Worm (Caenorhabditis elegans) whole organism, young adult: ENCODE results near the gene xbx-3.
A peak's percentile ranks its signal among the peaks of the same experiment; 100 is the strongest.
"Not testable (repeated sequence)": the region's sequence is repeated elsewhere in the genome, so short reads cannot be mapped to it uniquely, and the experiment has no call there.

Experiments used
- B0019.2 ChIP-seq: fragments of 200-800 bp; sonication (Bioruptor generic); conservative IDR thresholded peaks from 2 replicates; pipeline ENCODE4 v1.3.6; 2022; ENCODE audit warnings: missing genetic modification reagents, missing genetic modification characterization, missing compliant biosample characterization
- B0261.1 ChIP-seq: sonication (generic microtip); optimal IDR thresholded peaks from 2 replicates; lab custom pipeline; 2016; ENCODE audit warnings: mild to moderate bottlenecking, missing genetic modification characterization, moderate library complexity, missing compliant biosample characterization
- C06A6.2 ChIP-seq: fragments of 200-800 bp; sonication (Bioruptor generic); conservative IDR thresholded peaks from 2 replicates; pipeline ENCODE4 v1.3.6; 2022; ENCODE audit warnings: missing genetic modification characterization, missing compliant biosample characterization
- F10E7.11 ChIP-seq: sonication (generic microtip); optimal IDR thresholded peaks from 2 replicates; lab custom pipeline; 2017; ENCODE audit warnings: mild to moderate bottlenecking, missing genetic modification characterization, moderate library complexity, missing compliant biosample characterization
- F23B12.7 ChIP-seq: sonication (generic microtip); optimal IDR thresholded peaks from 2 replicates; lab custom pipeline; 2017; ENCODE audit warnings: missing genetic modification characterization, mild to moderate bottlenecking, missing compliant biosample characterization, antibody characterized with exemption, moderate library complexity; ENCODE audit not compliant: insufficient read depth
- F33H1.4 ChIP-seq: fragments of 200-800 bp; sonication (Bioruptor generic); IDR thresholded peaks from 2 replicates; pipeline ENCODE4 v1.3.6; 2022; ENCODE audit warnings: missing genetic modification reagents, missing genetic modification characterization, missing compliant biosample characterization
- F55B11.4 ChIP-seq: sonication (generic microtip); optimal IDR thresholded peaks from 2 replicates; lab custom pipeline; 2016; ENCODE audit warnings: missing compliant biosample characterization, missing genetic modification characterization, borderline replicate concordance; ENCODE audit not compliant: insufficient read depth
- K12H6.12 ChIP-seq: fragments of 200-800 bp; sonication (Bioruptor generic); optimal IDR thresholded peaks from 2 replicates; lab custom pipeline; 2018; ENCODE audit warnings: mild to moderate bottlenecking, missing genetic modification characterization, missing compliant biosample characterization
- Y53F4B.3 ChIP-seq: fragments of 200-800 bp; sonication (Bioruptor generic); IDR thresholded peaks from 2 replicates; pipeline ENCODE4 v1.3.6; 2022; ENCODE audit warnings: missing genetic modification reagents, missing genetic modification characterization, missing compliant biosample characterization
- Y95B8A.8 ChIP-seq: fragments of 200-800 bp; sonication (Bioruptor generic); IDR thresholded peaks from 2 replicates; pipeline ENCODE4 v1.3.6; 2022; ENCODE audit warnings: missing genetic modification reagents, missing genetic modification characterization, missing compliant biosample characterization
- ZK185.1 ChIP-seq: sonication (generic microtip); optimal IDR thresholded peaks from 2 replicates; lab custom pipeline; 2016; ENCODE audit warnings: mild to moderate bottlenecking, missing genetic modification characterization, missing compliant biosample characterization; ENCODE audit not compliant: poor library complexity, severe bottlenecking
- akir-1 ChIP-seq: fragments of 200-800 bp; sonication (Bioruptor generic); optimal IDR thresholded peaks from 2 replicates; lab custom pipeline; 2018; ENCODE audit warnings: mild to moderate bottlenecking, missing genetic modification characterization, moderate library complexity, missing compliant biosample characterization
- ama-1 ChIP-seq, 3 experiments: fragments of 150-350 bp in 1 of 3; sonication (generic microtip) in 2 of 3; optimal IDR thresholded peaks; 2 replicates each; lab custom pipeline; 2014 to 2018; ENCODE audit warnings: missing biosample characterization in 2 of 3, missing genetic modification characterization in 2 of 3, missing genetic modification reagents in 2 of 3
- aptf-2 ChIP-seq: fragments of 200-800 bp; sonication (Bioruptor generic); conservative IDR thresholded peaks from 2 replicates; pipeline ENCODE4 v1.3.6; 2022; ENCODE audit warnings: missing genetic modification reagents, missing genetic modification characterization, missing compliant biosample characterization
- bed-1 ChIP-seq: fragments of 200-800 bp; sonication (Bioruptor generic); IDR thresholded peaks from 2 replicates; pipeline ENCODE4 v1.3.6; 2022; ENCODE audit warnings: missing genetic modification reagents, missing genetic modification characterization, missing compliant biosample characterization
- bed-2 ChIP-seq: fragments of 200-800 bp; sonication (Bioruptor generic); IDR thresholded peaks from 2 replicates; pipeline ENCODE4 v1.3.6; 2022; ENCODE audit warnings: missing genetic modification reagents, missing genetic modification characterization, missing compliant biosample characterization
- ceh-40 ChIP-seq: fragments of 200-800 bp; sonication (Bioruptor generic); IDR thresholded peaks from 2 replicates; pipeline ENCODE4 v1.3.6; 2022; ENCODE audit warnings: missing genetic modification characterization, missing compliant biosample characterization
- die-1 ChIP-seq: sonication (generic microtip); optimal IDR thresholded peaks from 2 replicates; lab custom pipeline; 2016; ENCODE audit warnings: missing genotype, mild to moderate bottlenecking, missing genetic modification characterization, missing compliant biosample characterization
- ekl-4 ChIP-seq: fragments of 200-800 bp; sonication (Bioruptor generic); IDR thresholded peaks from 2 replicates; pipeline ENCODE4 v1.3.6; 2022; ENCODE audit warnings: missing genetic modification reagents, missing genetic modification characterization, missing compliant biosample characterization
- fkh-3 ChIP-seq: sonication (generic microtip); optimal IDR thresholded peaks from 2 replicates; lab custom pipeline; 2016; ENCODE audit warnings: mild to moderate bottlenecking, missing genetic modification characterization, missing compliant biosample characterization
- him-1 ChIP-seq: sonication (generic microtip); optimal IDR thresholded peaks from 2 replicates; lab custom pipeline; 2016; ENCODE audit warnings: missing genotype, missing genetic modification reagents, missing genetic modification characterization, missing compliant biosample characterization
- hlh-26 ChIP-seq: fragments of 200-800 bp; sonication (Bioruptor generic); conservative IDR thresholded peaks from 2 replicates; pipeline ENCODE4 v1.3.6; 2022; ENCODE audit warnings: missing genetic modification reagents, missing genetic modification characterization, missing compliant biosample characterization
- hrde-1 ChIP-seq: sonication (generic microtip); optimal IDR thresholded peaks from 2 replicates; lab custom pipeline; 2016; ENCODE audit warnings: missing genetic modification characterization, mild to moderate bottlenecking, missing compliant biosample characterization, moderate library complexity, missing genotype, missing genetic modification reagents, borderline replicate concordance
- lag-1 ChIP-seq: fragments of 200-800 bp; sonication (Bioruptor generic); IDR thresholded peaks from 2 replicates; pipeline ENCODE4 v1.3.6; 2022; ENCODE audit warnings: missing genetic modification reagents, missing genetic modification characterization, missing compliant biosample characterization
- let-526 ChIP-seq: fragments of 200-800 bp; sonication (Bioruptor generic); IDR thresholded peaks from 2 replicates; pipeline ENCODE4 v1.3.6; 2022; ENCODE audit warnings: missing genetic modification reagents, missing genetic modification characterization, missing compliant biosample characterization
- let-607 ChIP-seq, 2 experiments: fragments of 200-800 bp in 1 of 2; sonication (Bioruptor generic) in 1 of 2; sonication (generic microtip) in 1 of 2; optimal IDR thresholded peaks; 2 replicates each; lab custom pipeline; 2016 to 2018; ENCODE audit warnings: mild to moderate bottlenecking in 2 of 2, missing compliant biosample characterization in 2 of 2, missing genetic modification characterization in 2 of 2, moderate library complexity in 2 of 2, missing genotype in 1 of 2
- lin-40 ChIP-seq: sonication (generic microtip); optimal IDR thresholded peaks from 2 replicates; lab custom pipeline; 2016; ENCODE audit warnings: missing genetic modification characterization, mild to moderate bottlenecking, missing compliant biosample characterization, missing genotype, missing genetic modification reagents
- nhr-80 ChIP-seq: sonication (generic microtip); optimal IDR thresholded peaks from 2 replicates; lab custom pipeline; 2016; ENCODE audit warnings: missing genetic modification characterization, missing compliant biosample characterization
- nhr-90 ChIP-seq: sonication (generic microtip); optimal IDR thresholded peaks from 2 replicates; lab custom pipeline; 2016; ENCODE audit warnings: missing genotype, mild to moderate bottlenecking, missing genetic modification characterization, missing compliant biosample characterization
- rpc-1 ChIP-seq, 2 experiments: fragments of 150-350 bp in 1 of 2; sonication (generic microtip) in 1 of 2; optimal IDR thresholded peaks; 2 replicates each; lab custom pipeline; 2014 to 2018; ENCODE audit warnings: missing biosample characterization in 1 of 2, missing genetic modification characterization in 1 of 2, missing genetic modification reagents in 1 of 2, missing genotype in 1 of 2
- snpc-1.3 ChIP-seq: sonication (generic microtip); optimal IDR thresholded peaks from 2 replicates; lab custom pipeline; 2017; ENCODE audit warnings: missing genetic modification characterization, mild to moderate bottlenecking, missing compliant biosample characterization, antibody characterized with exemption, moderate library complexity, missing genotype, missing genetic modification reagents; ENCODE audit not compliant: insufficient read depth
- snpc-4 ChIP-seq, 5 experiments: fragments of 150-350 bp in 1 of 5; sonication (generic microtip) in 4 of 5; optimal IDR thresholded peaks; 2 replicates each; lab custom pipeline; 2014 to 2018; ENCODE audit warnings: missing genetic modification characterization in 5 of 5, missing biosample characterization in 3 of 5, antibody characterized with exemption in 2 of 5, mild to moderate bottlenecking in 2 of 5, missing compliant biosample characterization in 2 of 5, missing genotype in 2 of 5, moderate library complexity in 2 of 5, missing genetic modification reagents in 1 of 5
- tlf-1 ChIP-seq: fragments of 200-800 bp; sonication (Bioruptor generic); optimal IDR thresholded peaks from 2 replicates; lab custom pipeline; 2018; ENCODE audit warnings: mild to moderate bottlenecking, missing genetic modification characterization, missing compliant biosample characterization
- zim-3 ChIP-seq: sonication (generic microtip); optimal IDR thresholded peaks from 2 replicates; lab custom pipeline; 2017; ENCODE audit warnings: mild to moderate bottlenecking, missing genetic modification characterization, moderate library complexity, missing compliant biosample characterization
- ztf-18 ChIP-seq: sonication (generic microtip); optimal IDR thresholded peaks from 2 replicates; lab custom pipeline; 2016; ENCODE audit warnings: missing genotype, mild to moderate bottlenecking, missing genetic modification characterization, missing compliant biosample characterization
- ztf-22 ChIP-seq: fragments of 200-800 bp; sonication (Bioruptor generic); optimal IDR thresholded peaks from 2 replicates; lab custom pipeline; 2018; ENCODE audit warnings: mild to moderate bottlenecking, missing genetic modification characterization, moderate library complexity, missing compliant biosample characterization
- ztf-6 ChIP-seq: fragments of 200-800 bp; sonication (Bioruptor generic); IDR thresholded peaks from 2 replicates; pipeline ENCODE4 v1.3.6; 2022; ENCODE audit warnings: missing genetic modification reagents, missing genetic modification characterization, missing compliant biosample characterization

xbx-3 gene

DNA sequence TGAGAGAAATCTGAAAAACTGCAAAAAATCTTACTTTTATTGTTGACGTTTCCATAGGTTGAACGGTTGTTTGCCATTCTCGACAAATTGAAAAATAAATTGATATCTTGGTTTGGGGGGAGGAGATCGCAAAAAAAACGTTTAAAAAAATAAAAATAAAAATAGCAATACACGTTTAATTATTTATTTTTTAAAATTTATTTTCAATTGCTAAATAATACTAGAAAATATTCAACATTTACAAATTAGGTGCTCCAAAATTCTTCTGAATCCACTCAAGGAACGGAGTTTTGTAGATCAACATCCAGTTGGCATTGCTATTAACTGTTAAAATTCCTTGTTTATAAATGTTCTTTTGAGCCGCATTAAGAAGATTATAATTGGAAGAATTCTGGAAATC, 4.3 kb downstream of the xbx-3 start, which contains the start of gene T16G12.7:
Gene T16G12.7, minus strand, starts transcription at position 101 of the 400 bp plus-strand sequence.
- TF ChIP-seq aptf-2 (GFP tag; lab: Robert Waterston, UW) (no peak), F55B11.4 (no peak), bed-2 (no peak), let-607 (tag; optimal IDR thresholded peaks at IDR 0.05; lab: Kevin White, UChicago) (no peak), B0261.1 (tag; lab: Kevin White, UChicago) (no peak), F23B12.7 (tag; lab: Kevin White, UChicago) (no peak), snpc-1.3 (tag; lab: Kevin White, UChicago) (no peak), zim-3 (tag; lab: Kevin White, UChicago) (no peak), Y53F4B.3 (GFP tag; lab: Robert Waterston, UW) (no peak), snpc-4 (GFP tag; optimal IDR thresholded peaks at IDR 0.05; lab: Kevin White, UChicago) (no peak), snpc-4 (tag; optimal IDR thresholded peaks at IDR 0.05; lab: Kevin White, UChicago) (no peak), Y95B8A.8 (no peak), hrde-1 (tag; lab: Kevin White, UChicago) (no peak), F10E7.11 (tag; lab: Kevin White, UChicago) (no peak), B0019.2 (GFP tag; lab: Robert Waterston, UW) (no peak), ekl-4 (GFP tag; lab: Robert Waterston, UW) (no peak), lag-1 (GFP tag; lab: Robert Waterston, UW) (no peak), K12H6.12 (no peak), ztf-18 (tag; lab: Kevin White, UChicago) (no peak)
- TF ChIP-seq, all 124 proteins: peak for 0

DNA sequence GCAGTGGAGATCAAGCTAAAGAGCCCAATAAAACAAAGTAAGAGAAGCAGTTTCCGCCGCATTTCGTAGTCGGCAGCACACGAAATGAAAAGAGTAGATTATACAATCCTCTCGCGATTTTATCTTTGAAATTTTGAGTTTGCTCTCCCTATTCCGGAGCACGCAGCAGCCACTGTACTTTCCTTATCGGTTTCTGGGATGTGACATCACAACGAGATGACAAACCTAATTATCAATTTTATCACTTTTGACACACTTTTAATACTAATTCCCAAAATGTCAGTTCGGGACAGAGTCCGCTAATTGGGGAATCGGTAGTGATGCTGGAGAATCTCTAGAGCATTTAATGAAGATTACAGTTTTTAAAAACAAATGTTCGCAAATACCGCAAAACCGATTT, 13.9 kb downstream of the xbx-3 start, which contains the start of gene T16G12.1:
Gene T16G12.1, minus strand, starts transcription at position 176 of the 400 bp plus-strand sequence.
- TF ChIP-seq nhr-80 (tag; lab: Kevin White, UChicago) (peak; percentile 68), C06A6.2 (GFP tag; lab: Robert Waterston, UW) (no peak)

DNA sequence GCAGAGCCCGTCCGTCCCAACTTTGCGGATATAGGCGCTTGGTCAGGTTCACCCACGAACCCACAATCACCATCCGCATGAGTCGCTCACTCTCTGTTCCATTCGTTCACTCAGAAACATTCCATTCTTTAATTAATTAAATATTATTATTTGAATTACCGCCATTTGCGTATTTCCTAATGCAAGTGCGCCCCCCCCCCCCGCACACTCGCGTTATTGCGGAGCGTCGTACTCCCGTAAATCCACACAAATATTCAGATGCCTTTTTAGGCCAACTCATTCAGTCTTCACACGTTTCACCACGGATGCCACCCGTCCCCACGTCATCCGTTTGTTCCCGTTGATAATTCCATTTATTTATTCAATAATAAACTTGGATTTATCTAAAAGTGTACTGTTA, 14.6 kb downstream of the xbx-3 start, which contains the start of gene T16G12.3:
Gene T16G12.3, plus strand, starts transcription at position 301 of the 400 bp plus-strand sequence.
- not testable (repeated sequence) for TF ChIP-seq let-526 (GFP tag; lab: Robert Waterston, UW); zim-3 (tag; lab: Kevin White, UChicago); ztf-6

DNA sequence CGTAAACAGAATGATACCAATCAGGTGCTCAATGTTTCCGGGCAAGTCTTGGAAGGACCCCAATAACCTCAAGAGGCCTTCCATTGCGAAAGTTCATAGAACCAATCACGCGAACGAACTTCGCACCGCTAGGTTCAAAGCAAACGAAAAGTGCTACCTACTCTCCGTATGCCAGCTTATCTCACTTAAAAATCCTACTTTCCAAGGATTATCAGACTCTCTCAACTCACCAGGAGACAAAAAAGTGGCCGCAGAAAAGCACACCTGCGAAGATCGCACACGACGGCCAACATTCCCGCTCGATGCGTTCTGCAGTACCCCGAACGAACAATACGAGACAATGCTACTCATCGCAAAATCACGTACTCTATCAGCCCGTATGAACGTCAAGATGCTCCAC, 17.6 kb downstream of the xbx-3 start, which contains the start of gene T16G12.12:
Gene T16G12.12, plus strand, starts transcription at position 301 of the 400 bp plus-strand sequence.
- peak; percentile 12; the same call in 1 of the 2 replicates for TF ChIP-seq F33H1.4 (GFP tag; lab: Robert Waterston, UW)

DNA sequence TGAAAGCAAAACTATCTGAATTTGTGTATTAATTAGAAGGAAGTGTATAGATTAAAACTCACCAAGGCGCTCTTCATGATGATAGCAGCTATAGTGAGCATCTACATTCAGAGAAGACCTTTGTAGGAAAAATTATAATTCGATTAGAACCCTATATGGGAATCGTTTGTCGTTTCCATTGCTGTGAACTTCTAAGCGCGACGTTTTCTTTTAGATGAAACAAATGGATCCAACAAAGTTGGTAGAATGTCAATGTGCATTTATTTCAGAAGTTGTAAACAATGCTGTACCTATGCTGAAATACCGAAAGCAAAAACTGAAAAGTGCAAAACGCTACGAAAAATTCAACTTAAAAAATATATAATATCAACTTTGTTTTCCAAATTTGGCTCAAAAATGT, 20.3 kb downstream of the xbx-3 start, which contains the start of gene T16G12.10:
Gene T16G12.10, minus strand, starts transcription at position 101 of the 400 bp plus-strand sequence.
- no peak for TF ChIP-seq lin-40 (tag; lab: Kevin White, UChicago)
- no peak for TF ChIP-seq rpc-1 (optimal IDR thresholded peaks at IDR 0.05; lab: Kevin White, UChicago)
- TF ChIP-seq rpc-1 (tag; optimal IDR thresholded peaks at IDR 0.05; lab: Kevin White, UChicago), result no peak
- TF ChIP-seq ceh-40, result no peak
- TF ChIP-seq ZK185.1 (tag; lab: Kevin White, UChicago), result no peak
- TF ChIP-seq Y53F4B.3 (GFP tag; lab: Robert Waterston, UW), result no peak
- no peak for TF ChIP-seq him-1 (tag; lab: Kevin White, UChicago)
- no peak for TF ChIP-seq nhr-90 (tag; lab: Kevin White, UChicago)
- no peak for TF ChIP-seq snpc-4 (GFP tag; optimal IDR thresholded peaks at IDR 0.05; lab: Kevin White, UChicago)
- no peak for TF ChIP-seq snpc-4 (tag; optimal IDR thresholded peaks at IDR 0.05; lab: Kevin White, UChicago)
- no peak for TF ChIP-seq ama-1 (optimal IDR thresholded peaks at IDR 0.05; lab: Kevin White, UChicago)
- TF ChIP-seq ama-1 (GFP tag; optimal IDR thresholded peaks at IDR 0.05; lab: Kevin White, UChicago), result no peak
- TF ChIP-seq ztf-22 (GFP tag; lab: Kevin White, UChicago), result no peak
- TF ChIP-seq die-1 (tag; lab: Kevin White, UChicago), result no peak
- TF ChIP-seq F10E7.11 (tag; lab: Kevin White, UChicago), result no peak
- no peak for TF ChIP-seq hlh-26
- TF ChIP-seq Y95B8A.8, result no peak
- no peak for TF ChIP-seq akir-1 (GFP tag; lab: Kevin White, UChicago)
- no peak for TF ChIP-seq fkh-3 (tag; lab: Kevin White, UChicago)
- no peak for TF ChIP-seq bed-1 (GFP tag; lab: Robert Waterston, UW)
- no peak for TF ChIP-seq ekl-4 (GFP tag; lab: Robert Waterston, UW)
- no peak for TF ChIP-seq tlf-1 (GFP tag; lab: Kevin White, UChicago)
